Worm (Caenorhabditis elegans) whole organism, L2 larva: Measurements from ENCODE around the gene cup-5.

Experiments
- F13H6.1 ChIP-seq: sonication (generic microtip); optimal IDR thresholded peaks from 2 replicates; lab custom pipeline; 2016; ENCODE audit warnings: missing genetic modification characterization, missing compliant biosample characterization
- alr-1 ChIP-seq: fragments of 150-350 bp; optimal IDR thresholded peaks from 2 replicates; lab custom pipeline; 2014; ENCODE audit warnings: missing biosample characterization, missing genetic modification characterization
- aly-2 ChIP-seq: fragments of 150-350 bp; optimal IDR thresholded peaks from 2 replicates; lab custom pipeline; 2014; ENCODE audit warnings: missing biosample characterization, missing genetic modification characterization
- blmp-1 ChIP-seq: sonication (generic microtip); optimal IDR thresholded peaks from 2 replicates; lab custom pipeline; 2017; ENCODE audit warnings: missing genetic modification characterization, mild to moderate bottlenecking, missing compliant biosample characterization, antibody characterized with exemption, moderate library complexity; ENCODE audit not compliant: insufficient read depth
- ceh-16 ChIP-seq: fragments of 150-350 bp; optimal IDR thresholded peaks from 2 replicates; lab custom pipeline; 2014; ENCODE audit warnings: missing biosample characterization, missing genetic modification characterization
- fos-1 ChIP-seq: fragments of 150-350 bp; optimal IDR thresholded peaks from 2 replicates; lab custom pipeline; 2014; ENCODE audit warnings: missing biosample characterization, missing genetic modification characterization
- lin-13 ChIP-seq: fragments of 150-350 bp; optimal IDR thresholded peaks from 2 replicates; lab custom pipeline; 2014; ENCODE audit warnings: missing biosample characterization, missing genetic modification reagents, missing genetic modification characterization
- nhr-11 ChIP-seq: fragments of 150-350 bp; optimal IDR thresholded peaks from 2 replicates; lab custom pipeline; 2014; ENCODE audit warnings: missing biosample characterization, missing genetic modification characterization
- nhr-12 ChIP-seq: fragments of 150-350 bp; optimal IDR thresholded peaks from 2 replicates; lab custom pipeline; 2014; ENCODE audit warnings: missing biosample characterization, missing genetic modification characterization
- nhr-25 ChIP-seq: fragments of 150-350 bp; sonication (generic microtip); optimal IDR thresholded peaks from 3 replicates; lab custom pipeline; 2014; ENCODE audit warnings: missing biosample characterization, missing genetic modification characterization
- unc-62 ChIP-seq: fragments of 150-350 bp; optimal IDR thresholded peaks from 2 replicates; lab custom pipeline; 2014; ENCODE audit warnings: missing biosample characterization, missing genetic modification reagents, missing genetic modification characterization

- TF ChIP-seq unc-62 (GFP tag; lab: Kevin White, UChicago) (no peak), nhr-11 (tag; lab: Kevin White, UChicago) (no peak), F13H6.1 (no peak), fos-1 (no peak), nhr-12 (tag; lab: Kevin White, UChicago) (no peak), alr-1 (tag; lab: Kevin White, UChicago) (no peak), lin-13 (GFP tag; lab: Kevin White, UChicago) (no peak), aly-2 (no peak), ceh-16 (tag; lab: Kevin White, UChicago) (no peak), blmp-1 (tag; lab: Kevin White, UChicago) (no peak), nhr-25 (tag; lab: Kevin White, UChicago) (no peak)
Observed at ce11 chrIII:7593285-7593928, 9.4 kb downstream of the cup-5 start, which contains the start of gene R13A5.11.
